Worm (Caenorhabditis elegans): ENCODE measurements around the gene fbxa-209.

DNA sequence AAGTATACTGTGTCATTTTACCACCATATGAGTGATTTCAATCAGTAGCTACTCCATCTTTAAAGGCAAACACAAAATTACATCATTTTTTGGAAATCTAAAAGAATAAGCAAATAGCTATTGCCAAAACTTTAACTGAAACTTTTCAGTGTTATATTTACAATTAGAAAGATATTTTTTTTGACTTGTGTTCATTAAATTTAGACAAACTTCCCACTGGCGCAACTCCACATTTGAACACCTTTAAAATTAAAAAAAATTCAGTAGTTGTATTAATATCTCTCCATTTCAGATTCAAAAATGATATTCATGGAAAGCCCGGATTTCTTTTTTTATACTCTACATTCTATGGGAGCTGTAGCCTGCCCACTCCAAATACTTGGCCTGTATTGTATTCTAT is 13.0 kb downstream of the fbxa-209 start, which contains the start of gene srh-264:
- no peak for TF ChIP-seq ama-1 (optimal IDR thresholded peaks at IDR 0.05)
- TF ChIP-seq lin-11 (tag; optimal IDR thresholded peaks at IDR 0.05), result no peak
- no peak for TF ChIP-seq ahr-1 (tag; optimal IDR thresholded peaks at IDR 0.05)
- TF ChIP-seq Y22D7AL.16 (tag; optimal IDR thresholded peaks at IDR 0.05), result no peak
- no peak for TF ChIP-seq pha-4 (tag; optimal IDR thresholded peaks at IDR 0.05)
- TF ChIP-seq pqm-1 (tag; optimal IDR thresholded peaks at IDR 0.05), result no peak
- no peak for TF ChIP-seq ztf-16 (tag; optimal IDR thresholded peaks at IDR 0.05)
- no peak for TF ChIP-seq ceh-9 (tag; optimal IDR thresholded peaks at IDR 0.05)
- no peak for TF ChIP-seq dve-1 (tag; optimal IDR thresholded peaks at IDR 0.05)
- TF ChIP-seq pat-9 (tag; optimal IDR thresholded peaks at IDR 0.05), result no peak
